Worm (Caenorhabditis elegans): ENCODE measurements around the gene memi-1.
A peak's percentile ranks its signal among the peaks of the same experiment; 100 is the strongest.

memi-1 gene

DNA sequence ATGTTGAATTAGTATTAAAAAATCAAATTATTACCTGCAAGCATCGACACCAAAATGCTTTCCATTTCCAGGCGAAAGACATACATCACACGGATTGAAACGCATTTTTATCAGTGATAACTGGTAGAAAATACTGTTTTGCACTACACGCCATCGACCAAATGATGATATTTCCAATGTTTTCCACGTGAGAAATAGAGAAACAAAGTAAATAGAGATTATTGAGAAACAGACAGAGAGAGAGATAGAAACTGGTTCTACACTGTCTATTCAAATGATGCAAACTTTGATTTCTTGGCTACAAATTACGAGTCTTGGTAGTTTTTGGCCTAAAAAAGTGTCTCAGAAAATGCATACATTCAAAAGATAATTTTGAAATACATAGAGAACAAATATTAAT is 28.1 kb upstream of the memi-1 start, which contains the start of gene nhr-104 (continued):
- TF ChIP-seq egl-27 (tag; optimal IDR thresholded peaks at IDR 0.05) (no peak), unc-98 (GFP tag; IDR thresholded peaks at IDR 0.05) (no peak), ama-1 (optimal IDR thresholded peaks at IDR 0.05) (no peak), nhr-20 (tag; optimal IDR thresholded peaks at IDR 0.05) (peak; percentile 65), nhr-28 (tag; optimal IDR thresholded peaks at IDR 0.05) (no peak), ceh-88 (GFP tag; IDR thresholded peaks at IDR 0.05) (no peak), lin-14 (GFP tag; optimal IDR thresholded peaks at IDR 0.05) (no peak), efl-3 (GFP tag; optimal IDR thresholded peaks at IDR 0.05) (no peak), alr-1 (tag; optimal IDR thresholded peaks at IDR 0.05; ENCODE audit: borderline replicate concordance) (no peak), ces-1 (GFP tag; optimal IDR thresholded peaks at IDR 0.05) (no peak), tlp-1 (tag; optimal IDR thresholded peaks at IDR 0.05) (no peak), F16B12.6 (tag; optimal IDR thresholded peaks at IDR 0.05) (no peak), hlh-4 (tag; optimal IDR thresholded peaks at IDR 0.05) (no peak), jun-1 (tag; optimal IDR thresholded peaks at IDR 0.05) (peak; percentile 28), zag-1 (tag; optimal IDR thresholded peaks at IDR 0.05) (no peak), fkh-8 (tag; optimal IDR thresholded peaks at IDR 0.05) (no peak), nhr-12 (tag; optimal IDR thresholded peaks at IDR 0.05) (no peak), fos-1 (tag; optimal IDR thresholded peaks at IDR 0.05) (no peak), hpl-2 (GFP tag; optimal IDR thresholded peaks at IDR 0.05) (no peak), lin-15B (tag; optimal IDR thresholded peaks at IDR 0.05) (no peak), nhr-237 (tag; optimal IDR thresholded peaks at IDR 0.05) (peak; percentile 8), nhr-11 (tag; optimal IDR thresholded peaks at IDR 0.05) (no peak), C16A3.4 (tag; optimal IDR thresholded peaks at IDR 0.05) (peak; percentile 37), fkh-10 (GFP tag; optimal IDR thresholded peaks at IDR 0.05) (no peak), xbp-1 (tag; optimal IDR thresholded peaks at IDR 0.05) (no peak), lir-3 (tag; optimal IDR thresholded peaks at IDR 0.05; ENCODE audit: poor library complexity) (no peak), ceh-8 (GFP tag; optimal IDR thresholded peaks at IDR 0.05) (no peak)

DNA sequence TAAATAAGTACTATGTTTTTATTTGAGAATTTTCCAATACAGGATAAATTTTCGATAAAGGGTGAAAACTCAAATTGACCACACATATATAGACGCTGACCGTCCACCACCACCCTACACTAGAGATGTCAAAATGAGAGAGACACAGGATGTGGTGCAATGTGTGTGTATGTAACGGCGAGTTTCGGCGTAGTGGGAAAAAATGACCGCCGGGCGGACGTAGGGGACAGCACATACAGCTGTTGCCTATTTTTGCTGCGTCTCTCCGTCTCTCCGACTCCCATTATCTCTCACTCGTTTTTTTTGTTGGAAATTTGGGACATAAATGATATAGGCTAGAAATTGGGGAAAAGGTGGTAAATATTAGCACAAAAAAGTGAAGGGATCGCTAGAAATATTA is 20.9 kb upstream of the memi-1 start:
- TF ChIP-seq lsy-2 (tag; optimal IDR thresholded peaks at IDR 0.05) (peak in 1 of 2 experiments; percentile 29), snu-23 (GFP tag; optimal IDR thresholded peaks at IDR 0.05) (peak; percentile 28), efl-1 (optimal IDR thresholded peaks at IDR 0.05) (peak in 1 of 2 experiments; percentile 19), efl-1 (GFP tag; optimal IDR thresholded peaks at IDR 0.05 in 1 of 2) (no peak), irx-1 (tag; optimal IDR thresholded peaks at IDR 0.05) (peak; percentile 20), hpl-2 (GFP tag; optimal IDR thresholded peaks at IDR 0.05) (no peak), lin-35 (GFP tag; optimal IDR thresholded peaks at IDR 0.05) (peak in 1 of 2 experiments; percentile 26)

DNA sequence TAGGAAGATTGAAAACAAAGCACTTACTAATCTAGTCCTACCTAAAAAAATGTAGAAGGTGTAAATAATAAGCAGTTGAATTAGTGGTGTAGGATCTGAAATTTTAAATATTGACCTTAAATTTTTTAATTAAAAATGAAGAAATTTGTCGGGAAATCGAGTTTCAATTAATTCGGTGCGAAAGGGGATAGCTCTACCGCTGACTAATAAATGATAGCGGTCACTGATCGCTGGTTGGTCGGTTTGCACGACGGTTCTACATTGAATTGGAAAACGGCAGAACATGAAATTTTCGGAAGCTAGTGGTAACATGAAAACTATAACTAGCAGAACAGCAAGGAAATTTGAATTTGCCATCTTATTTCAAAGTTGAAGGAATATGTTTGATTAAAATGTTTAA is 19.9 kb upstream of the memi-1 start, which contains the start of gene set-15:
TSS of gene set-15 (minus strand) at position 101 of the 400 bp plus-strand sequence.
- TF ChIP-seq ceh-82 (tag; optimal IDR thresholded peaks at IDR 0.05) = no peak
- no peak for TF ChIP-seq alr-1 (tag; optimal IDR thresholded peaks at IDR 0.05; ENCODE audit: borderline replicate concordance)
- TF ChIP-seq nhr-90 (tag; optimal IDR thresholded peaks at IDR 0.05; ENCODE audit: poor library complexity) = no peak
- no peak for TF ChIP-seq snu-23 (GFP tag; optimal IDR thresholded peaks at IDR 0.05)
- TF ChIP-seq ztf-4 (tag; optimal IDR thresholded peaks at IDR 0.05) = no peak
- no peak for TF ChIP-seq nhr-76 (tag; optimal IDR thresholded peaks at IDR 0.05)

DNA sequence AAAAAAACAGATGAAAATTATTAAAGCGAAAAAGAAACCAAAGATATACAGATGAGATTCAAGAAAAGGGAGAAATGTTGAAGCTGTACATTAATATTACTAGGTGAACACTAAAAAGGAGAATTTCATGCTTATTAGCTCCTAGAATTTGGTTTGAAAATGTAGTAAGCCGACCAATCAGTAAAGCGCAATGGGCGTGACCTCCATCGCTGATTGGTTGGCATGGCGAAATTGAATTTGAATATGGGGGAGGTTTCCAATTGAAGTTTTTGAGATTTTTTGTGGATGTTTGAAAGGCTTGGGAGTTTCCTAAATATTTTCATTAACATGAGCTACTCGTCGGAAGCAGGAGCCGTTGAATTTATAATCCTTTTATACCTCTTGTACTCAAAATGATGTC is 16.3 kb upstream of the memi-1 start:
- TF ChIP-seq lin-39 (tag; optimal IDR thresholded peaks at IDR 0.05) (no peak), hlh-4 (tag; optimal IDR thresholded peaks at IDR 0.05) (no peak), jun-1 (tag; optimal IDR thresholded peaks at IDR 0.05) (no peak), zag-1 (tag; optimal IDR thresholded peaks at IDR 0.05) (no peak), xbp-1 (tag; optimal IDR thresholded peaks at IDR 0.05) (peak; percentile 6)
